Worm (Caenorhabditis elegans): ENCODE measurements around the gene mig-22.

ce11 chrIII:8799964-8800795, 33.0 kb upstream of the mig-22 start, which contains the start of gene F54F2.6:
- no peak for TF ChIP-seq blmp-1 (tag; optimal IDR thresholded peaks at IDR 0.05)
- TF ChIP-seq mab-5 (tag; optimal IDR thresholded peaks at IDR 0.05): no peak
- peak; percentile 56 for TF ChIP-seq drap-1 (GFP tag; optimal IDR thresholded peaks at IDR 0.05)
- peak; percentile 92 for TF ChIP-seq mls-2 (tag; optimal IDR thresholded peaks at IDR 0.05)
- TF ChIP-seq lsy-2 (tag; optimal IDR thresholded peaks at IDR 0.05): peak; percentile 58
- peak; percentile 53 for TF ChIP-seq lin-13 (tag; optimal IDR thresholded peaks at IDR 0.05)

Data from whole organism, mixed stage, embryonic.